Worm (Caenorhabditis elegans) whole organism, mixed stage, embryonic: ENCODE data around the gene ZK507.1.
A peak's percentile ranks its signal among the peaks of the same experiment; 100 is the strongest.

Source experiments
- bed-3 ChIP-seq: fragments of 200-800 bp; sonication (Bioruptor generic); optimal IDR thresholded peaks from 3 replicates; lab custom pipeline; 2018; ENCODE audit warnings: mild to moderate bottlenecking, missing genetic modification characterization, moderate library complexity, missing compliant biosample characterization
- blmp-1 ChIP-seq: fragments of 150-350 bp; optimal IDR thresholded peaks from 2 replicates; lab custom pipeline; 2014; ENCODE audit warnings: missing biosample characterization, missing genetic modification characterization
- ceh-39 ChIP-seq: fragments of 150-350 bp; optimal IDR thresholded peaks from 2 replicates; lab custom pipeline; 2014; ENCODE audit warnings: missing biosample characterization, missing genetic modification characterization
- ceh-43 ChIP-seq: fragments of 200-800 bp; sonication (Bioruptor generic); optimal IDR thresholded peaks from 2 replicates; lab custom pipeline; 2018; ENCODE audit warnings: mild to moderate bottlenecking, missing genetic modification characterization, moderate library complexity, missing compliant biosample characterization
- ceh-83 ChIP-seq: fragments of 200-800 bp; sonication (Bioruptor generic); optimal IDR thresholded peaks from 2 replicates; lab custom pipeline; 2018; ENCODE audit warnings: mild to moderate bottlenecking, missing genetic modification characterization, missing compliant biosample characterization
- ces-1 ChIP-seq: fragments of 150-350 bp; optimal IDR thresholded peaks from 2 replicates; lab custom pipeline; 2014; ENCODE audit warnings: missing biosample characterization, missing genetic modification reagents, missing genetic modification characterization
- cnd-1 ChIP-seq: fragments of 200-800 bp; sonication (Bioruptor generic); optimal IDR thresholded peaks from 2 replicates; lab custom pipeline; 2018; ENCODE audit warnings: mild to moderate bottlenecking, missing genetic modification characterization, missing compliant biosample characterization
- drap-1 ChIP-seq: fragments of 200-800 bp; sonication (Bioruptor generic); optimal IDR thresholded peaks from 3 replicates; lab custom pipeline; 2018; ENCODE audit warnings: mild to moderate bottlenecking, missing genetic modification characterization, missing compliant biosample characterization
- elt-3 ChIP-seq: fragments of 150-350 bp; optimal IDR thresholded peaks from 2 replicates; lab custom pipeline; 2014; ENCODE audit warnings: missing biosample characterization, missing genetic modification characterization
- flh-1 ChIP-seq: fragments of 200-800 bp; sonication (Bioruptor generic); optimal IDR thresholded peaks from 2 replicates; lab custom pipeline; 2018; ENCODE audit warnings: mild to moderate bottlenecking, missing genetic modification characterization, moderate library complexity, missing compliant biosample characterization
- ham-2 ChIP-seq: fragments of 200-800 bp; sonication (Bioruptor generic); optimal IDR thresholded peaks from 2 replicates; lab custom pipeline; 2018; ENCODE audit warnings: mild to moderate bottlenecking, missing genetic modification characterization, missing compliant biosample characterization
- lin-13 ChIP-seq: fragments of 150-350 bp; optimal IDR thresholded peaks from 2 replicates; lab custom pipeline; 2014; ENCODE audit warnings: missing biosample characterization, missing genetic modification characterization
- lin-32 ChIP-seq: fragments of 200-800 bp; sonication (Bioruptor generic); optimal IDR thresholded peaks from 2 replicates; lab custom pipeline; 2018; ENCODE audit warnings: mild to moderate bottlenecking, missing genetic modification characterization, missing compliant biosample characterization
- lsy-2 ChIP-seq: fragments of 150-350 bp; optimal IDR thresholded peaks from 2 replicates; lab custom pipeline; 2014; ENCODE audit warnings: missing biosample characterization, missing genetic modification characterization
- mab-5 ChIP-seq: fragments of 150-350 bp; optimal IDR thresholded peaks from 2 replicates; lab custom pipeline; 2014; ENCODE audit warnings: missing biosample characterization, missing genetic modification characterization
- nhr-12 ChIP-seq: fragments of 150-350 bp; optimal IDR thresholded peaks from 2 replicates; lab custom pipeline; 2014; ENCODE audit warnings: missing biosample characterization, missing genetic modification characterization
- nhr-2 ChIP-seq: fragments of 150-350 bp; optimal IDR thresholded peaks from 2 replicates; lab custom pipeline; 2014; ENCODE audit warnings: missing biosample characterization, missing genetic modification characterization
- nhr-237 ChIP-seq: fragments of 150-350 bp; optimal IDR thresholded peaks from 2 replicates; lab custom pipeline; 2014; ENCODE audit warnings: missing biosample characterization, missing genetic modification characterization
- nhr-28 ChIP-seq: fragments of 150-350 bp; optimal IDR thresholded peaks from 2 replicates; lab custom pipeline; 2014; ENCODE audit warnings: missing biosample characterization, missing genetic modification characterization
- nhr-76 ChIP-seq: sonication (generic microtip); optimal IDR thresholded peaks from 2 replicates; lab custom pipeline; 2017; ENCODE audit warnings: missing biosample characterization, missing genetic modification characterization
- pha-4 ChIP-seq: fragments of 150-350 bp; optimal IDR thresholded peaks from 2 replicates; lab custom pipeline; 2018; ENCODE audit warnings: missing biosample characterization, missing genetic modification reagents, missing genetic modification characterization
- sem-2 ChIP-seq: fragments of 200-800 bp; sonication (Bioruptor generic); optimal IDR thresholded peaks from 2 replicates; lab custom pipeline; 2018; ENCODE audit warnings: mild to moderate bottlenecking, missing genetic modification characterization, missing compliant biosample characterization
- sptf-1 ChIP-seq: sonication (generic microtip); optimal IDR thresholded peaks from 2 replicates; lab custom pipeline; 2017; ENCODE audit warnings: mild to moderate bottlenecking, missing genetic modification characterization, moderate library complexity, missing compliant biosample characterization
- tbx-8 ChIP-seq: fragments of 200-800 bp; sonication (Bioruptor generic); optimal IDR thresholded peaks from 2 replicates; lab custom pipeline; 2018; ENCODE audit warnings: mild to moderate bottlenecking, missing genetic modification characterization, moderate library complexity, missing compliant biosample characterization
- unc-120 ChIP-seq: sonication (generic microtip); optimal IDR thresholded peaks from 2 replicates; lab custom pipeline; 2017; ENCODE audit warnings: missing genetic modification characterization, missing compliant biosample characterization; ENCODE audit not compliant: poor library complexity, severe bottlenecking
- unc-39 ChIP-seq: fragments of 150-350 bp; optimal IDR thresholded peaks from 2 replicates; lab custom pipeline; 2014; ENCODE audit warnings: missing biosample characterization, missing genetic modification characterization
- unc-62 ChIP-seq: fragments of 150-350 bp; optimal IDR thresholded peaks from 2 replicates; lab custom pipeline; 2014; ENCODE audit warnings: missing biosample characterization, missing genetic modification reagents, missing genetic modification characterization
- zip-8 ChIP-seq: fragments of 150-350 bp; optimal IDR thresholded peaks from 2 replicates; lab custom pipeline; 2014; ENCODE audit warnings: missing biosample characterization, missing genetic modification characterization
- ztf-11 ChIP-seq: fragments of 150-350 bp; optimal IDR thresholded peaks from 2 replicates; lab custom pipeline; 2014; ENCODE audit warnings: missing biosample characterization, missing genetic modification characterization

Gene ZK507.1

DNA sequence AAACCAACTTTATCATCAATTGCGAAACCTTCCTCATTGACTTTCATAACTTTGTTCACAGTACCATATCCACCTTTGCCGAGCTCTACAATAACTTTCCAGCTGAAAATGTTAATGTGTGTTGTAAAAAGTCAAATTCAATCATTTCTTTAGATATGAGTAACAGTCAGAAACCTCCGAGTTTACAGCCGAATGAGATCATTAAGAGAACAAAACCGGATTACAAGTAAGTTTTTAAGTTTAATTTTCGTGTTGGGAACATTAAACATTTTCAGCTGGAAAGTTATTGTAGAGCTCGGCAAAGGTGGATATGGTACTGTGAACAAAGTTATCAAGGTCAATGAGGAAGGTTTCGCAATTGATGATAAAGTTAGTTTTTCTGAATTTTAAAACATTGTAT, at the start of gene ZK507.1:
TSS of gene ZK507.1 (minus strand) at position 101 of the 400 bp plus-strand sequence.
- no peak for TF ChIP-seq elt-3 (tag; lab: Kevin White, UChicago)
- no peak for TF ChIP-seq mab-5 (tag; lab: Kevin White, UChicago)
- TF ChIP-seq nhr-237 = no peak
- TF ChIP-seq unc-120 (tag; lab: Kevin White, UChicago) = no peak
- TF ChIP-seq unc-62 (GFP tag; lab: Kevin White, UChicago) = no peak
- TF ChIP-seq drap-1 (GFP tag; lab: Kevin White, UChicago) = no peak

DNA sequence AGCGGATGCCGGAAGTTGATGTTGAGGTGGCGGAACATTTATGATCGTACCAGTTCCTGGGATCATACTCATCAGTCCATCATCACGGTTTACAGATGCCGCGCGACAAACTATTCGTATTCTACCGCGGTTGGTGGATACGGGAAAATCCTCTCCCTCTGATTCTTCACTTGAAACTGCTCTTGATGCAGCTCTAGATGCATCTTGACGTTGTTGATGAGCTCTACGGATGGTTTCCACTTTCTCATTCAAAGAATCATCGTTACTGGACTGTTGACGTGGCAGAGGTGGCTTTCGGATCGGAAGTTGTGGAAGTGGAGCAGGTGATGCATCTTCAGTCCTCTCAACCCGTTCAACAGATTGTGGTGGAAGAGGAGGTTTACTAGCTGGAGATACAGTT, 48.0 kb upstream of the ZK507.1 start:
- TF ChIP-seq sem-2 (GFP tag; lab: Kevin White, UChicago) (no peak), sptf-1 (no peak), nhr-28 (tag; lab: Kevin White, UChicago) (no peak), nhr-2 (no peak), bed-3 (GFP tag; lab: Kevin White, UChicago) (no peak), nhr-237 (no peak), drap-1 (GFP tag; lab: Kevin White, UChicago) (no peak), lin-13 (tag; lab: Kevin White, UChicago) (no peak), cnd-1 (tag; lab: Kevin White, UChicago) (no peak), blmp-1 (no peak), lsy-2 (tag; lab: Kevin White, UChicago) (no peak), ztf-11 (tag; lab: Kevin White, UChicago) (no peak), elt-3 (tag; lab: Kevin White, UChicago) (no peak), unc-62 (GFP tag; lab: Kevin White, UChicago) (no peak), flh-1 (GFP tag; lab: Kevin White, UChicago) (no peak)

DNA sequence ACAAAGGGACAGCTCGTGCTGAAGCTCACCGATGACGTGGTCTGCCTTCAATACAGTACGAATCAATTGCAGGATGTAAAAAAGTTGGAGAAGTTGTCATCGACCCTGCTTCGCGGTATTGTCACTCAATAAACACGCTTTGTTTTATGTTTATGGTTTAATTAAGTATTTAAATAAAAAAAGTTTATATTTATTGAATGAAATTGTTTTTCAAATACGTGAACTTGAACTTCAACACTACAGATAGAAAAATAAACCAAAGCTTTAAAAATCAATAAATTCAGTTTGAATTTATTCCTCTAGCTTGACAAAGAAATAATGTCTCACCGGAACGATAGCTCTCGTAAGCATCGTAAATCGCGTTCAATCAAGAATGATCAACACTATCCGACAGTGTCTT, 44.7 kb upstream of the ZK507.1 start, which contains the start of gene ZK512.8:
TSS of gene ZK512.8 (plus strand) at position 301 of the 400 bp plus-strand sequence.
- TF ChIP-seq nhr-2 = no peak
- TF ChIP-seq sem-2 (GFP tag; lab: Kevin White, UChicago) = no peak
- no peak for TF ChIP-seq unc-120 (tag; lab: Kevin White, UChicago)
- no peak for TF ChIP-seq zip-8 (tag; lab: Kevin White, UChicago)
- no peak for TF ChIP-seq unc-39 (tag; lab: Kevin White, UChicago)
- no peak for TF ChIP-seq ham-2

DNA sequence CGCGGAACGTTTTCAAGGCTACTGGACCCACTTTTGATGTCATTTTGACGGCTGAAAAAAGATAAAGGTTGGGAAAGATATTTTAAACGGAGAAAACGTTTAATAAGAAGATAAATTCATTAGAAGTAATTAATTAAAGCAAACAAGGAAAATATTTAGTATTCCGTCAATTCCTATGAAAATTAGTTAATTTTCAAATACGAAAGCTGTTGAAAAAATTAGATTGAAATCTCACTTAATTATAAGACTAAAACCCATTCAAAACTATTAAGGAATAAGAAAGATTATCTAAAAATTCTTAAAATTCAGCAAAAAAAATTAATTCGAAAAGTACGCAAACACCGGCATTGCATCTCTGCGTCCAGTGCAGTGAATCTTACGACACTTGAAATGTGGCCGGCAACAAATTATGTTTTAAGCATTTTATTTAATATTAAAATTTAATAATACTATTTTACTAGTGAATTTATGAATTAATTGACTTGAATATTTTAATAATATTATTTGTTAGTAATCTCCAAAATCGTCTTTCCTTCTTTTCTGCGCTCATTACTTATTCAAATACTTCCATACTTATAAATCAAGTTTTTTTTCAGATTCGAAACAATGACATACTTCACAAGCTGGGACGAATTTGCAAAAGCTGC, 43.8 kb upstream of the ZK507.1 start, which contains the start of the genes ZK512.2 and ZK512.4:
TSS of gene ZK512.2 (minus strand) at position 51 of the 647 bp plus-strand sequence.
TSS of gene ZK512.4 (plus strand) at position 597 of the 647 bp plus-strand sequence.
- TF ChIP-seq lin-32 (GFP tag; lab: Kevin White, UChicago) (no peak), mab-5 (tag; lab: Kevin White, UChicago) (no peak), nhr-12 (no peak), pha-4 (tag; lab: Kevin White, UChicago) (no peak), sptf-1 (no peak), ceh-83 (GFP tag; lab: Kevin White, UChicago) (no peak), elt-3 (tag; lab: Kevin White, UChicago) (no peak), ham-2 (no peak), nhr-2 (no peak), lin-13 (tag; lab: Kevin White, UChicago) (no peak), lsy-2 (tag; lab: Kevin White, UChicago) (peak; percentile 24), unc-120 (tag; lab: Kevin White, UChicago) (no peak), ces-1 (GFP tag; lab: Kevin White, UChicago) (peak; percentile 53), flh-1 (GFP tag; lab: Kevin White, UChicago) (no peak), sem-2 (GFP tag; lab: Kevin White, UChicago) (no peak), ztf-11 (tag; lab: Kevin White, UChicago) (no peak)

DNA sequence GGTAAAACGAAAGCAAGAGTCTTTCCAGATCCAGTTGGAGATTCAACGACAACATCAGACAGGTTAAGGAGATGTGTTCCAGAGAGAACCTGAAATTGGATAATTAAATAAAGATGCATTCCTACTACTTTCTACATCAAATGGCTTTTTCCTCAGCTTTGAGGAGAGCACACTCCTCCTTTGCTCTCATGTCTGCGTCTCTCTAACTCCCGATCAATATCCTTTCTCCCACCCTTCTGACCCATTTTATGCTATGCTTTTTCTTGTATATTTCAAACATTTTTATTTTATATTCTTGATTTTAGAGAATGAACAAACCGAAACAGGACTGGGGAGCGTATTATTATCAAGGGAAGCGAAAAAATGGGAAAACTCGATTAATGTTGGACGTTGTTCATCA, 42.8 kb upstream of the ZK507.1 start, which contains the start of gene ZK512.11:
TSS of gene ZK512.11 (plus strand) at position 301 of the 400 bp plus-strand sequence.
- TF ChIP-seq tbx-8 (GFP tag; lab: Kevin White, UChicago) (no peak), nhr-76 (no peak), lin-32 (GFP tag; lab: Kevin White, UChicago) (no peak), ceh-39 (tag; lab: Kevin White, UChicago) (no peak), ces-1 (GFP tag; lab: Kevin White, UChicago) (peak; percentile 74), ceh-43 (no peak), zip-8 (tag; lab: Kevin White, UChicago) (no peak), bed-3 (GFP tag; lab: Kevin White, UChicago) (no peak), blmp-1 (no peak)
